Fruit fly (Drosophila melanogaster) whole organism, wandering third instar larva: ENCODE measurements around the gene Ets21C.
A peak's percentile ranks its signal among the peaks of the same experiment; 100 is the strongest.

Experiments used
- Dfd ChIP-seq: fragments of >200 bp; optimal IDR thresholded peaks from 2 replicates; lab custom pipeline; 2017; ENCODE audit warnings: missing biosample characterization, missing genetic modification characterization
- h ChIP-seq: fragments of 200-800 bp; sonication (Bioruptor generic); optimal IDR thresholded peaks from 3 replicates; lab custom pipeline; 2016; ENCODE audit warnings: missing biosample characterization, mild to moderate bottlenecking, missing genetic modification characterization
- psq ChIP-seq: fragments of 200-800 bp; sonication (Bioruptor generic); optimal IDR thresholded peaks from 3 replicates; lab custom pipeline; 2017; ENCODE audit warnings: missing biosample characterization, mild to moderate bottlenecking, missing genetic modification characterization, moderate library complexity

DNA sequence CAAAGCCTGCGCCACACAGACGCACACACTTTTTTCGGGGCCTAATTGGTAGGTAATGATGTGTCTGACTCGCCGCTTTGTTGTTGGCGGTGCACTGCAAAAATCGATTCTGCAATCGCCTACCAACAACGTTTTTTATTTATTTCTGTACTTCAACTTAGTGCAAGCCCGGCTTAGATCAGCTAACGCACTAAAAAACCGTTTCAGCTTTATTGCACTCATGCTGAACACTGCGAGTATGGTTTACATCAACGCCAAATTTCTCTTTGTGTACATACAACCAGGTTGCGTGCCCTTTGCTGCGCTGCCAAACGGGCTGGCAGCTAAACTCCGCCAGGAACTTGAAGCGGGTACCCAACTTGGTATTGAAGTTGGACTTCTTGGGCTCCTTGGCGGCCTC is 22.5 kb downstream of the Ets21C start:
- TF ChIP-seq Dfd (GFP tag; lab: Kevin White, UChicago) (no peak), h (GFP tag; lab: Kevin White, UChicago) (peak; percentile 92), psq (GFP tag; lab: Kevin White, UChicago) (peak; percentile 92)
